Worm (Caenorhabditis elegans) whole organism, L2 larva: ENCODE data around the gene mig-18.

Source experiments
- C34F6.9 ChIP-seq: fragments of 150-350 bp; optimal IDR thresholded peaks from 2 replicates; lab custom pipeline; 2014; ENCODE audit warnings: missing biosample characterization, missing genetic modification characterization
- F13H6.1 ChIP-seq: sonication (generic microtip); optimal IDR thresholded peaks from 2 replicates; lab custom pipeline; 2016; ENCODE audit warnings: missing genetic modification characterization, missing compliant biosample characterization
- R02D3.7 ChIP-seq: fragments of 150-350 bp; optimal IDR thresholded peaks from 2 replicates; lab custom pipeline; 2014; ENCODE audit warnings: missing biosample characterization, missing genetic modification characterization
- Y55F3AM.14 ChIP-seq: fragments of 200-800 bp; sonication (Bioruptor generic); optimal IDR thresholded peaks from 2 replicates; lab custom pipeline; 2018; ENCODE audit warnings: mild to moderate bottlenecking, missing genetic modification characterization, missing compliant biosample characterization
- ZK546.5 ChIP-seq: sonication (generic microtip); optimal IDR thresholded peaks from 2 replicates; lab custom pipeline; 2017; ENCODE audit warnings: missing biosample characterization, missing genetic modification characterization
- alr-1 ChIP-seq: fragments of 150-350 bp; optimal IDR thresholded peaks from 2 replicates; lab custom pipeline; 2014; ENCODE audit warnings: missing biosample characterization, missing genetic modification characterization
- aly-2 ChIP-seq: fragments of 150-350 bp; optimal IDR thresholded peaks from 2 replicates; lab custom pipeline; 2014; ENCODE audit warnings: missing biosample characterization, missing genetic modification characterization
- ama-1 ChIP-seq: fragments of 150-350 bp; optimal IDR thresholded peaks from 2 replicates; lab custom pipeline; 2018; ENCODE audit warnings: inconsistent platforms
- blmp-1 ChIP-seq: sonication (generic microtip); optimal IDR thresholded peaks from 2 replicates; lab custom pipeline; 2017; ENCODE audit warnings: missing genetic modification characterization, mild to moderate bottlenecking, missing compliant biosample characterization, antibody characterized with exemption, moderate library complexity; ENCODE audit not compliant: insufficient read depth
- ceh-16 ChIP-seq: fragments of 150-350 bp; optimal IDR thresholded peaks from 2 replicates; lab custom pipeline; 2014; ENCODE audit warnings: missing biosample characterization, missing genetic modification characterization
- ceh-82 ChIP-seq: fragments of 150-350 bp; optimal IDR thresholded peaks from 2 replicates; lab custom pipeline; 2014; ENCODE audit warnings: missing biosample characterization, missing genetic modification characterization
- crh-2 ChIP-seq: sonication (generic microtip); optimal IDR thresholded peaks from 2 replicates; lab custom pipeline; 2017; ENCODE audit warnings: missing biosample characterization, missing genetic modification characterization
- dmd-4 ChIP-seq: sonication (generic microtip); optimal IDR thresholded peaks from 2 replicates; lab custom pipeline; 2017; ENCODE audit warnings: missing biosample characterization, missing genetic modification characterization
- egl-27 ChIP-seq: sonication (generic microtip); optimal IDR thresholded peaks from 3 replicates; lab custom pipeline; 2017; ENCODE audit warnings: missing biosample characterization, missing genetic modification reagents, missing genetic modification characterization
- elt-1 ChIP-seq: fragments of 150-350 bp; optimal IDR thresholded peaks from 2 replicates; lab custom pipeline; 2014; ENCODE audit warnings: missing biosample characterization, missing genetic modification characterization
- elt-3 ChIP-seq: sonication (generic microtip); optimal IDR thresholded peaks from 2 replicates; lab custom pipeline; 2017; ENCODE audit warnings: missing biosample characterization, missing genetic modification characterization
- fos-1 ChIP-seq: fragments of 150-350 bp; optimal IDR thresholded peaks from 2 replicates; lab custom pipeline; 2014; ENCODE audit warnings: missing biosample characterization, missing genetic modification characterization
- gmeb-1 ChIP-seq: fragments of 150-350 bp; optimal IDR thresholded peaks from 2 replicates; lab custom pipeline; 2014; ENCODE audit warnings: missing biosample characterization, missing genetic modification characterization
- lin-11 ChIP-seq: fragments of 150-350 bp; sonication (generic microtip); optimal IDR thresholded peaks from 2 replicates; lab custom pipeline; 2014; ENCODE audit warnings: missing biosample characterization, missing genetic modification characterization, inconsistent platforms, mixed read lengths
- lin-13 ChIP-seq: fragments of 150-350 bp; optimal IDR thresholded peaks from 2 replicates; lab custom pipeline; 2014; ENCODE audit warnings: missing biosample characterization, missing genetic modification reagents, missing genetic modification characterization
- lin-39 ChIP-seq: fragments of 150-350 bp; optimal IDR thresholded peaks from 2 replicates; lab custom pipeline; 2014; ENCODE audit warnings: missing biosample characterization, missing genetic modification reagents, missing genetic modification characterization
- lsy-2 ChIP-seq, 2 experiments: fragments of 150-350 bp in 1 of 2; sonication (generic microtip) in 1 of 2; optimal IDR thresholded peaks; 2 replicates each; lab custom pipeline; 2014 to 2017; ENCODE audit warnings: missing biosample characterization in 2 of 2, missing genetic modification characterization in 2 of 2
- mab-5 ChIP-seq: fragments of 150-350 bp; optimal IDR thresholded peaks from 2 replicates; lab custom pipeline; 2014; ENCODE audit warnings: missing biosample characterization, missing genetic modification characterization
- mbf-1 ChIP-seq: sonication (generic microtip); optimal IDR thresholded peaks from 2 replicates; lab custom pipeline; 2017; ENCODE audit warnings: missing biosample characterization, missing genetic modification characterization
- mdl-1 ChIP-seq, 2 experiments: fragments of 150-350 bp in 1 of 2; sonication (generic microtip) in 1 of 2; optimal IDR thresholded peaks; 2 replicates each; lab custom pipeline; 2017; ENCODE audit warnings: missing biosample characterization in 2 of 2, missing genetic modification characterization in 2 of 2
- nhr-10 ChIP-seq: sonication (generic microtip); optimal IDR thresholded peaks from 2 replicates; lab custom pipeline; 2017; ENCODE audit warnings: missing biosample characterization, missing genetic modification characterization
- nhr-11 ChIP-seq: fragments of 150-350 bp; optimal IDR thresholded peaks from 2 replicates; lab custom pipeline; 2014; ENCODE audit warnings: missing biosample characterization, missing genetic modification characterization
- nhr-12 ChIP-seq: fragments of 150-350 bp; optimal IDR thresholded peaks from 2 replicates; lab custom pipeline; 2014; ENCODE audit warnings: missing biosample characterization, missing genetic modification characterization
- nhr-129 ChIP-seq: fragments of 150-350 bp; optimal IDR thresholded peaks from 2 replicates; lab custom pipeline; 2014; ENCODE audit warnings: missing biosample characterization, missing genetic modification characterization
- nhr-23 ChIP-seq: fragments of 150-350 bp; optimal IDR thresholded peaks from 2 replicates; lab custom pipeline; 2014; ENCODE audit warnings: missing biosample characterization, missing genetic modification reagents, missing genetic modification characterization
- nhr-237 ChIP-seq: fragments of 150-350 bp; optimal IDR thresholded peaks from 2 replicates; lab custom pipeline; 2014; ENCODE audit warnings: missing biosample characterization, missing genetic modification characterization
- nhr-25 ChIP-seq: fragments of 150-350 bp; sonication (generic microtip); optimal IDR thresholded peaks from 3 replicates; lab custom pipeline; 2014; ENCODE audit warnings: missing biosample characterization, missing genetic modification characterization
- nhr-6 ChIP-seq: fragments of 150-350 bp; optimal IDR thresholded peaks from 2 replicates; lab custom pipeline; 2014; ENCODE audit warnings: missing biosample characterization, missing genetic modification characterization
- sem-4 ChIP-seq: fragments of 150-350 bp; optimal IDR thresholded peaks from 2 replicates; lab custom pipeline; 2014; ENCODE audit warnings: missing biosample characterization, missing genetic modification reagents, missing genetic modification characterization
- sma-3 ChIP-seq: sonication (generic microtip); optimal IDR thresholded peaks from 2 replicates; lab custom pipeline; 2016; ENCODE audit warnings: missing genetic modification reagents, missing genetic modification characterization, missing compliant biosample characterization
- sma-9 ChIP-seq, 2 experiments: fragments of 150-350 bp in 1 of 2; sonication (generic microtip) in 1 of 2; optimal IDR thresholded peaks; 2 replicates each; lab custom pipeline; 2014 to 2016; ENCODE audit warnings: missing genetic modification characterization in 2 of 2, mild to moderate bottlenecking in 1 of 2, missing biosample characterization in 1 of 2, missing compliant biosample characterization in 1 of 2, missing genetic modification reagents in 1 of 2, moderate library complexity in 1 of 2
- snpc-4 ChIP-seq: fragments of 150-350 bp; optimal IDR thresholded peaks from 2 replicates; lab custom pipeline; 2014; ENCODE audit warnings: missing biosample characterization, missing genetic modification characterization
- unc-39 ChIP-seq: fragments of 150-350 bp; optimal IDR thresholded peaks from 2 replicates; lab custom pipeline; 2014; ENCODE audit warnings: missing biosample characterization, missing genetic modification characterization
- unc-55 ChIP-seq: fragments of 150-350 bp; sonication (generic microtip); optimal IDR thresholded peaks from 3 replicates; lab custom pipeline; 2014; ENCODE audit warnings: missing biosample characterization, missing genetic modification reagents, missing genetic modification characterization
- unc-62 ChIP-seq: fragments of 150-350 bp; optimal IDR thresholded peaks from 2 replicates; lab custom pipeline; 2014; ENCODE audit warnings: missing biosample characterization, missing genetic modification reagents, missing genetic modification characterization
- zag-1 ChIP-seq: fragments of 150-350 bp; optimal IDR thresholded peaks from 2 replicates; lab custom pipeline; 2014; ENCODE audit warnings: missing biosample characterization, missing genetic modification characterization
- ztf-1 ChIP-seq: fragments of 200-800 bp; sonication (Bioruptor generic); conservative IDR thresholded peaks from 2 replicates; pipeline ENCODE4 v1.3.6; 2022; ENCODE audit warnings: missing genetic modification characterization, missing compliant biosample characterization
- ztf-11 ChIP-seq: sonication (generic microtip); optimal IDR thresholded peaks from 2 replicates; lab custom pipeline; 2017; ENCODE audit warnings: missing biosample characterization, missing genetic modification characterization
- ztf-4 ChIP-seq: fragments of 150-350 bp; optimal IDR thresholded peaks from 2 replicates; lab custom pipeline; 2014; ENCODE audit warnings: missing biosample characterization, missing genetic modification characterization

Gene mig-18

ce11 chrIII:13359847-13360246 lies 43.2 kb upstream of the mig-18 start (continued):
- TF ChIP-seq sma-9 (GFP tag; optimal IDR thresholded peaks at IDR 0.05; lab: Kevin White, UChicago) (peak; percentile 37), sma-9 (tag; optimal IDR thresholded peaks at IDR 0.05; lab: Kevin White, UChicago) (no peak), unc-62 (GFP tag; lab: Kevin White, UChicago) (no peak), sem-4 (tag; lab: Kevin White, UChicago) (no peak)

ce11 chrIII:13370980-13371379 lies 32.1 kb upstream of the mig-18 start, which contains the start of gene T03F6.9:
Gene T03F6.9 (minus strand): TSS chrIII:13371080.
- TF ChIP-seq nhr-11 (tag; lab: Kevin White, UChicago) = no peak
- no peak for TF ChIP-seq unc-39 (tag; lab: Kevin White, UChicago)
- TF ChIP-seq unc-55 (GFP tag; lab: Kevin White, UChicago) = no peak
- no peak for TF ChIP-seq mbf-1 (tag; lab: Kevin White, UChicago)
- no peak for TF ChIP-seq nhr-12 (tag; lab: Kevin White, UChicago)
- no peak for TF ChIP-seq zag-1
- no peak for TF ChIP-seq Y55F3AM.14 (GFP tag; lab: Kevin White, UChicago)
- no peak for TF ChIP-seq R02D3.7
- TF ChIP-seq mab-5 = no peak
- no peak for TF ChIP-seq nhr-129 (tag; lab: Kevin White, UChicago)
- TF ChIP-seq lin-11 (tag; lab: Kevin White, UChicago) = no peak
- TF ChIP-seq nhr-10 (tag; lab: Kevin White, UChicago) = no peak
- TF ChIP-seq ama-1 = no peak
- no peak for TF ChIP-seq ZK546.5 (tag; lab: Kevin White, UChicago)
- TF ChIP-seq nhr-6 = no peak
- TF ChIP-seq ztf-4 (tag; lab: Kevin White, UChicago) = no peak
- no peak for TF ChIP-seq nhr-23 (tag; lab: Kevin White, UChicago)
- no peak for TF ChIP-seq mdl-1 (tag; optimal IDR thresholded peaks at IDR 0.05; lab: Kevin White, UChicago)
- TF ChIP-seq F13H6.1 (tag; lab: Kevin White, UChicago) = no peak
- TF ChIP-seq, all 48 proteins: peak for 0

DNA sequence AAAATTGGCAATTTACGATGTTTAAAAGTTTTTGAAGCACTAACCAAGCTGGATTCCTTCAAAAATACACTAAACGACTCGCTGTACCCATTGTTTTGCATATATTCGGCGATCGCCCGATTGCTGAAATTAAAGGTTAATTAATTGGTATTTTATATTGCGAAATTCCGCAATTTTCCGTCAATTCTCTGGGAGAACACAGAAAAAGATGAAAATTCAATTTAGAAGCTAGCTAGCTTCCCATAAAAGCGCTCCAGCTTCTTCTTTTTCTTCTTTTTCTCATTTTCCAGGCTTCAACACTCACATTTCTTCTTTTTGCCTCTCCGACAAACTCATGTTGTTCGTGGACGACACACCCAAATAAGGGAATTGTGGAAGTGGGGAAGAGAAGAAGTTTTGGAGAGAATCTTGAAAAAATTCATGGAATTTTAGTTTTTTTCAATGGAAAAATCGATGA lies 26.7 kb upstream of the mig-18 start, which contains the start of gene lis-1:
lis-1 (minus strand) TSS at position 407 of the 457 bp plus-strand sequence.
- no peak for TF ChIP-seq snpc-4 (tag; lab: Kevin White, UChicago)
- TF ChIP-seq lsy-2 (tag; optimal IDR thresholded peaks at IDR 0.05; lab: Kevin White, UChicago) = peak in 1 of 2 experiments; percentile 46

ce11 chrIII:13377249-13377648 lies 25.8 kb upstream of the mig-18 start:
- TF ChIP-seq lsy-2 (tag; optimal IDR thresholded peaks at IDR 0.05; lab: Kevin White, UChicago) = peak; percentile 8 to 67
- TF ChIP-seq ztf-11 (tag; lab: Kevin White, UChicago) = no peak
- TF ChIP-seq nhr-6 = no peak
- peak; percentile 86 for TF ChIP-seq fos-1 (tag; lab: Kevin White, UChicago)
- no peak for TF ChIP-seq sma-9 (GFP tag; optimal IDR thresholded peaks at IDR 0.05; lab: Kevin White, UChicago)
- no peak for TF ChIP-seq sma-9 (tag; optimal IDR thresholded peaks at IDR 0.05; lab: Kevin White, UChicago)
- TF ChIP-seq lin-39 (tag; lab: Kevin White, UChicago) = no peak
- no peak for TF ChIP-seq unc-39 (tag; lab: Kevin White, UChicago)
- TF ChIP-seq nhr-237 = no peak
- TF ChIP-seq dmd-4 (tag; lab: Kevin White, UChicago) = no peak
- TF ChIP-seq zag-1 = peak; percentile 13
- TF ChIP-seq R02D3.7 = no peak
- peak; percentile 54 for TF ChIP-seq unc-55 (GFP tag; lab: Kevin White, UChicago)
- TF ChIP-seq sma-3 = peak; percentile 32
- TF ChIP-seq elt-3 (tag; lab: Kevin White, UChicago) = no peak
- peak; percentile 77 for TF ChIP-seq F13H6.1 (tag; lab: Kevin White, UChicago)
- peak; percentile 24 for TF ChIP-seq gmeb-1
- no peak for TF ChIP-seq blmp-1 (tag; lab: Kevin White, UChicago)
- TF ChIP-seq elt-1 (tag; lab: Kevin White, UChicago) = no peak
- no peak for TF ChIP-seq Y55F3AM.14 (GFP tag; lab: Kevin White, UChicago)
- no peak for TF ChIP-seq lin-13 (GFP tag; lab: Kevin White, UChicago)
- no peak for TF ChIP-seq nhr-11 (tag; lab: Kevin White, UChicago)
- TF ChIP-seq ceh-82 = no peak
- no peak for TF ChIP-seq unc-62 (GFP tag; lab: Kevin White, UChicago)
- no peak for TF ChIP-seq mab-5
- TF ChIP-seq alr-1 (tag; lab: Kevin White, UChicago) = no peak
- no peak for TF ChIP-seq ztf-1 (GFP tag; lab: Robert Waterston, UW)
- no peak for TF ChIP-seq nhr-23 (tag; lab: Kevin White, UChicago)
- TF ChIP-seq aly-2 = no peak
- no peak for TF ChIP-seq nhr-25 (tag; lab: Kevin White, UChicago)
- peak; percentile 52 for TF ChIP-seq crh-2 (tag; lab: Kevin White, UChicago)
- no peak for TF ChIP-seq ceh-16
- TF ChIP-seq mdl-1 (tag; optimal IDR thresholded peaks at IDR 0.05; lab: Kevin White, UChicago) = peak in 1 of 2 experiments; percentile 19
- peak; percentile 24 for TF ChIP-seq nhr-129 (tag; lab: Kevin White, UChicago)
- TF ChIP-seq snpc-4 (tag; lab: Kevin White, UChicago) = no peak
- TF ChIP-seq egl-27 (tag; lab: Kevin White, UChicago) = no peak
- TF ChIP-seq C34F6.9 (tag; lab: Kevin White, UChicago) = peak; percentile 40
- TF ChIP-seq nhr-10 (tag; lab: Kevin White, UChicago) = no peak
- no peak for TF ChIP-seq nhr-12 (tag; lab: Kevin White, UChicago)
- TF ChIP-seq lin-11 (tag; lab: Kevin White, UChicago) = peak; percentile 36
- no peak for TF ChIP-seq sem-4 (tag; lab: Kevin White, UChicago)
- no peak for TF ChIP-seq ama-1
